Worm (Caenorhabditis elegans) whole organism, early embryonic: ENCODE results near the gene mec-14.

Experiments
- B0310.2 ChIP-seq: sonication (generic microtip); optimal IDR thresholded peaks from 2 replicates; lab custom pipeline; 2016; ENCODE audit warnings: mild to moderate bottlenecking, missing genetic modification characterization, missing compliant biosample characterization
- F13C5.2 ChIP-seq: sonication (generic microtip); optimal IDR thresholded peaks from 2 replicates; lab custom pipeline; 2017; ENCODE audit warnings: mild to moderate bottlenecking, missing genetic modification characterization, inconsistent platforms, missing compliant biosample characterization
- aly-1 ChIP-seq: sonication (generic microtip); optimal IDR thresholded peaks from 2 replicates; lab custom pipeline; 2016; ENCODE audit warnings: missing genetic modification characterization, missing compliant biosample characterization
- ama-1 ChIP-seq: fragments of 150-350 bp; optimal IDR thresholded peaks from 2 replicates; lab custom pipeline; 2014
- ceh-13 ChIP-seq: fragments of 200-800 bp; sonication (Bioruptor generic); optimal IDR thresholded peaks from 2 replicates; lab custom pipeline; 2018; ENCODE audit warnings: mild to moderate bottlenecking, missing genetic modification characterization, missing compliant biosample characterization
- ceh-36 ChIP-seq: sonication (generic microtip); optimal IDR thresholded peaks from 2 replicates; lab custom pipeline; 2016; ENCODE audit warnings: missing genetic modification characterization, inconsistent platforms, missing compliant biosample characterization
- ets-7 ChIP-seq: sonication (generic microtip); optimal IDR thresholded peaks from 2 replicates; lab custom pipeline; 2016; ENCODE audit warnings: missing genotype, missing genetic modification characterization, missing compliant biosample characterization
- flt-1 ChIP-seq: fragments of 200-800 bp; sonication (Bioruptor generic); IDR thresholded peaks from 2 replicates; pipeline ENCODE4 v1.3.6; 2022; ENCODE audit warnings: missing genetic modification characterization, missing compliant biosample characterization
- hmbx-1 ChIP-seq: sonication (generic microtip); optimal IDR thresholded peaks from 2 replicates; lab custom pipeline; 2016; ENCODE audit warnings: mild to moderate bottlenecking, missing genetic modification characterization, missing compliant biosample characterization
- hmg-4 ChIP-seq: fragments of 200-800 bp; sonication (Bioruptor generic); optimal IDR thresholded peaks from 2 replicates; lab custom pipeline; 2018; ENCODE audit warnings: mild to moderate bottlenecking, missing genetic modification characterization, missing compliant biosample characterization
- hnd-1 ChIP-seq: sonication (generic microtip); optimal IDR thresholded peaks from 2 replicates; lab custom pipeline; 2016; ENCODE audit warnings: missing genetic modification characterization, missing compliant biosample characterization
- pes-1 ChIP-seq: fragments of 200-800 bp; sonication (Bioruptor generic); IDR thresholded peaks from 2 replicates; pipeline ENCODE4 v1.3.6; 2022; ENCODE audit warnings: missing genetic modification reagents, missing genetic modification characterization, missing compliant biosample characterization
- scrt-1 ChIP-seq: fragments of 200-800 bp; sonication (Bioruptor generic); IDR thresholded peaks from 2 replicates; pipeline ENCODE4 v1.3.6; 2022; ENCODE audit warnings: missing genetic modification characterization, missing compliant biosample characterization
- sea-1 ChIP-seq: fragments of 200-800 bp; sonication (Bioruptor generic); conservative IDR thresholded peaks from 2 replicates; pipeline ENCODE4 v1.3.6; 2022; ENCODE audit warnings: missing genetic modification characterization, missing compliant biosample characterization
- tbx-11 ChIP-seq: fragments of 200-800 bp; sonication (Bioruptor generic); IDR thresholded peaks from 2 replicates; pipeline ENCODE4 v1.3.6; 2022; ENCODE audit warnings: missing genetic modification characterization, missing compliant biosample characterization
- tbx-37 ChIP-seq: fragments of 200-800 bp; sonication (Bioruptor generic); conservative IDR thresholded peaks from 2 replicates; pipeline ENCODE4 v1.3.6; 2022; ENCODE audit warnings: missing genetic modification reagents, missing genetic modification characterization, missing compliant biosample characterization
- tra-4 ChIP-seq: sonication (generic microtip); optimal IDR thresholded peaks from 2 replicates; lab custom pipeline; 2017; ENCODE audit warnings: missing genetic modification characterization, missing compliant biosample characterization

mec-14 gene

DNA sequence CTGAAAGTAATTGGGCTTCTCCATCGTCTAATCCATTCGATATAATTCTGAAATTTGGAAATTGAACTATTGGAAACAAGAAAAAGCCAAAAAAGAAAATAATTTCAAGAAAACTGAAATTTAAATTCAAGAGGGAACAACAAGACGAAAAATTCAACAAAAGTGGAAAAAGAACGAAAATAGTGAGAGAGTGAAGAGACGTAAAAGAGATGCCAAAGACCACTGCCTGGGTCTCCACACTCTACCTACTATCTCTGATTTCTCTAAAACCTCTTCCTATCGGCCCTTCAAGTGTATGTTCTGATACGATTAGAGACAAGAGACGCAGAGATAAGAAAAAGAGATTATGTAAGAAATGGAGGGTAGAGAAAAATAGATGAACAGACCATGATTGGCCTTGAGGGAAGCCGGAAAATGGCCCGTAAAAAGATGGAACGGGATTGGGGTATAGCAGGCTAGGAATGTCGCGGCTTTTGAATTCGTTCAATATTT lies 39.0 kb downstream of the mec-14 start, which contains the start of gene ogt-1:
Gene ogt-1 (minus strand): TSS at position 51 of the 492 bp plus-strand sequence.
- TF ChIP-seq ceh-36 (tag; lab: Kevin White, UChicago) (no peak), ama-1 (lab: Kevin White, UChicago) (no peak), ceh-13 (GFP tag; lab: Kevin White, UChicago) (no peak), pes-1 (GFP tag; lab: Robert Waterston, UW) (no peak), B0310.2 (tag; lab: Kevin White, UChicago) (no peak), aly-1 (no peak), hmg-4 (GFP tag; lab: Kevin White, UChicago) (peak; percentile 25), hnd-1 (tag; lab: Kevin White, UChicago) (no peak), tbx-37 (GFP tag; lab: Robert Waterston, UW) (no peak), ets-7 (tag; lab: Kevin White, UChicago) (no peak), F13C5.2 (tag; lab: Kevin White, UChicago) (peak; percentile 32), tbx-11 (GFP tag; lab: Robert Waterston, UW) (no peak), scrt-1 (GFP tag; lab: Robert Waterston, UW) (no peak), hmbx-1 (tag; lab: Kevin White, UChicago) (no peak), sea-1 (GFP tag; lab: Robert Waterston, UW) (no peak), tra-4 (tag; lab: Kevin White, UChicago) (no peak)

DNA sequence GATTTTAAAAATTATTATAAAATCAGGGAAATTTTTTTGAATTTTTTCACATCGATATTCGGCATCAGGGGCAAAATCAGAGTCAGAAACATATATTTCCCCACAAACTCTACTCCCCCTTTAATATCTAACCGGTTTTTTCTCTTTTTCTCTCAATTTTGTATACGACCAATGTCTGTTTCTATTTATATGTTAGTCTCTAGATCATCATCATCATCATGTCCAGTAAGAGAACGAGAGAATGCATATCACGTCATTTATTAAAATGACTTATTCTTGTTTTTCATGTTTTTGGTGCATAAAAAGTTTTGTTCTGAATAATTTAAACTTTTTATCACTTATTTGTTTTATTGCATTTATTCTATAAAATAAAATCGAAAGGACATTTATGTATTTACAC lies 40.2 kb downstream of the mec-14 start:
- no peak for TF ChIP-seq ets-7 (tag; lab: Kevin White, UChicago)
- no peak for TF ChIP-seq hnd-1 (tag; lab: Kevin White, UChicago)
- no peak for TF ChIP-seq tbx-37 (GFP tag; lab: Robert Waterston, UW)
- TF ChIP-seq ceh-36 (tag; lab: Kevin White, UChicago): no peak
- TF ChIP-seq ceh-13 (GFP tag; lab: Kevin White, UChicago): no peak
- no peak for TF ChIP-seq sea-1 (GFP tag; lab: Robert Waterston, UW)
- no peak for TF ChIP-seq hmg-4 (GFP tag; lab: Kevin White, UChicago)
- no peak for TF ChIP-seq scrt-1 (GFP tag; lab: Robert Waterston, UW)
- no peak for TF ChIP-seq ama-1 (lab: Kevin White, UChicago)
- no peak for TF ChIP-seq tbx-11 (GFP tag; lab: Robert Waterston, UW)
- TF ChIP-seq tra-4 (tag; lab: Kevin White, UChicago): no peak
- TF ChIP-seq pes-1 (GFP tag; lab: Robert Waterston, UW): no peak
- TF ChIP-seq flt-1 (GFP tag; lab: Robert Waterston, UW): no peak

DNA sequence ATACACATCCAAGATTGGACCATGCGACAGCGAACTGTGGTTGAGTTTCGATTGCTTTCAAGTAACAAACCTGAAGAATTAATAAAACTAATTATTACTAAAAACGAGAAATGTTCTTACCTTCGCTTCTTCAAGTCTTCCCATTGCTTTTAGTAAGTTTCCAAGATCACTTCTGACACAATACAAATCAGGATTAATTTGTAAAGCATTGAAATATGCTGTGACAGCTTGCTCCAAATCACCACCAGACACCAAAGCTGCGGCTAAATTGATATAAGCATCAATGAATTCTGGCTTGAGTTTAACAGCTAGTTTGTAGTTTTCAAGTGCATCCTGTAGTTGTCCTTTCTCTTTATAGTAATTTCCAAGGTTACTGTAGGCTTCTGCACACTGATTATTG lies 42.6 kb downstream of the mec-14 start:
- TF ChIP-seq aly-1: no peak
- TF ChIP-seq B0310.2 (tag; lab: Kevin White, UChicago): no peak
- no peak for TF ChIP-seq sea-1 (GFP tag; lab: Robert Waterston, UW)
- no peak for TF ChIP-seq pes-1 (GFP tag; lab: Robert Waterston, UW)
- TF ChIP-seq tbx-11 (GFP tag; lab: Robert Waterston, UW): no peak
- no peak for TF ChIP-seq ama-1 (lab: Kevin White, UChicago)
- no peak for TF ChIP-seq tbx-37 (GFP tag; lab: Robert Waterston, UW)
- TF ChIP-seq hmg-4 (GFP tag; lab: Kevin White, UChicago): no peak
- TF ChIP-seq ceh-36 (tag; lab: Kevin White, UChicago): no peak
- no peak for TF ChIP-seq flt-1 (GFP tag; lab: Robert Waterston, UW)
- TF ChIP-seq ets-7 (tag; lab: Kevin White, UChicago): no peak

DNA sequence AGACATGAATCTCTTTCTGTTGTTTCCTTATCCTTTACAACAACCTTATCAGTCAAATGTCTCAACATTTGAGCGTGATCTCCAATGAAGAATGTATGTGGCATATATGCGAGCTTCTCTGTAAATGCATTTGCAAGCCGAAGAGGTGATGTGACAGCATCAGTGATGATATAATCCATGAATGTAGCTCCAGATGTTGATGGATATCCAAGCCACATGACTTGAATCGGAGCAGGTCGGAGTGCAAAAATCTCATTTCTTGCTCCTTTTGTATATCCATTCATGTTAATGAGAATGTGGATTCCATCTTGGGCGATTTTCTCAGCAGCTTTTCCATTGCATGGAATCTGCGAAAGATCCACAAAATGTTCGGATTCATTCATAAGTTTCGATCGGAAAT lies 44.6 kb downstream of the mec-14 start:
- TF ChIP-seq hmbx-1 (tag; lab: Kevin White, UChicago) (no peak), ets-7 (tag; lab: Kevin White, UChicago) (no peak), aly-1 (no peak), pes-1 (GFP tag; lab: Robert Waterston, UW) (no peak), B0310.2 (tag; lab: Kevin White, UChicago) (no peak), hmg-4 (GFP tag; lab: Kevin White, UChicago) (no peak), sea-1 (GFP tag; lab: Robert Waterston, UW) (no peak), tbx-11 (GFP tag; lab: Robert Waterston, UW) (no peak), hnd-1 (tag; lab: Kevin White, UChicago) (no peak), scrt-1 (GFP tag; lab: Robert Waterston, UW) (no peak)

DNA sequence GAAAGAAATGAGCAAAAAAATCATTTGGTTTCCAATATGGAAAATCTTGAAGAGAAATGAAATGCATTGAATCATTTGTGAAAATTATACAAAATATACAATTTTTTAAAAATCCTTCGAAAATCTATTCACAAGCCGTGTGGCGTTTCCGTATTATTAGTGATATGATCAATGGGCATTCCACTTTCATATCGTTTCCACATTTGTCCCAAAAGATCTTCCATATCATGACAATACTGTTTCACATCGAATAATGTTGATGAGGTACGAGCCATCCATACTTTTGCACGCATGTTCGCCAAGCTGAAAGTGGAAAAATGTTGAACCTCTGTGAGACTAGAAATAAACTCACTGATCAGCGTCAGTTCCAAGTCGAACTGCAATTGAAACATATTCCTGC lies 46.5 kb downstream of the mec-14 start:
- TF ChIP-seq scrt-1 (GFP tag; lab: Robert Waterston, UW) (no peak), flt-1 (GFP tag; lab: Robert Waterston, UW) (no peak), tbx-11 (GFP tag; lab: Robert Waterston, UW) (no peak), ets-7 (tag; lab: Kevin White, UChicago) (no peak), sea-1 (GFP tag; lab: Robert Waterston, UW) (no peak), ceh-13 (GFP tag; lab: Kevin White, UChicago) (no peak), hmbx-1 (tag; lab: Kevin White, UChicago) (no peak), pes-1 (GFP tag; lab: Robert Waterston, UW) (no peak), tra-4 (tag; lab: Kevin White, UChicago) (no peak), tbx-37 (GFP tag; lab: Robert Waterston, UW) (no peak)

DNA sequence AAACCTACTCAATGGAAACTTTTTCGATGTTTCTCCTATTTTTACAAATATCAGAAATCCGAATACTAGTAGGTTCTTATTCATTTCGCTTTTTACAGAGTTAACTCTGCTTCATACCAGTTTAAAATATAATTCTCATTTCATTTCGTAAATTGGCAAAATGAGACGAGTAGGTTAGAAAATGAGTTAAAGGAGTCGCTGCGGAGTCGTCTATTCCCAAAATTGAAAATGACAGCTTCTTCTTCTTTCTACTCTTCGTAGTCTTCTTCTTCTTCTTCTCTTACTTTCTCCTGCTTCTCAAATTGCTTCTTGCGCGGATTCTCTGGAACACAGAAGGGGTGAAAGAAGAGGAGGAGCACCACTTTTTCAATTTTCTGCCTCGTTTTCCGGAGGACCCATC lies 48.0 kb downstream of the mec-14 start, which contains the start of gene glr-2:
Gene glr-2 (minus strand): TSS at position 211 of the 400 bp plus-strand sequence.
- TF ChIP-seq aly-1: no peak
- no peak for TF ChIP-seq hmg-4 (GFP tag; lab: Kevin White, UChicago)
- TF ChIP-seq F13C5.2 (tag; lab: Kevin White, UChicago): no peak

DNA sequence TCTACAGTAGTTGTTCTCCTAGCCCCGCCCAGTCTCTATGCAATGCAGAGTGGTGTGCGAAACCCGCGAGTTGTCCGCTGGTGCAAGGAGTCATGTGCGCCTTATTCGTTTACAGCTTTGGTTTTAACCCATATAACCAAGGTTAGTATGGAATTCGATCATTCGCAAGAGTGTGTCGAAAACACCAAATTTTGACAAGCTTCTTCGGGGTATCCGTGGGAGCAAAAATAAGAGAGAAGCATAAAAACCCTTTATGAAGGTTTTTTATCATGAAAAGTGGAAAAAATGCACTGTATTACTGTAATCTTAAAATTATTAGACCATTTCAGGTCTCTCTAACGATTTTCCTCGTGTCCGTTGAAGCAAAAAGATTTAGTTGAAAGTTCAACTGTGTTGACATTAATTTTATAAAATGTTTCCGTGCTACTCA lies 50.6 kb downstream of the mec-14 start:
- TF ChIP-seq tbx-11 (GFP tag; lab: Robert Waterston, UW): no peak
- TF ChIP-seq pes-1 (GFP tag; lab: Robert Waterston, UW): peak; percentile 53; the same call in 1 of the 2 replicates
- peak; percentile 90 for TF ChIP-seq ama-1 (lab: Kevin White, UChicago)
- no peak for TF ChIP-seq scrt-1 (GFP tag; lab: Robert Waterston, UW)
